Fruit fly (Drosophila melanogaster) whole organism, embryonic: Measurements from ENCODE around the gene CG14853.

Source experiments
- CG11504 ChIP-seq: fragments of 200-800 bp; sonication (Bioruptor generic); optimal IDR thresholded peaks from 3 replicates; lab custom pipeline; 2019; ENCODE audit warnings: missing biosample characterization, mild to moderate bottlenecking, missing genetic modification characterization, moderate library complexity
- CG12155 ChIP-seq: fragments of 200-800 bp; sonication (Bioruptor generic); optimal IDR thresholded peaks from 3 replicates; lab custom pipeline; 2016; ENCODE audit warnings: missing biosample characterization, missing genetic modification characterization
- CG12236 ChIP-seq: fragments of 200-800 bp; sonication (Bioruptor generic); optimal IDR thresholded peaks from 2 replicates; lab custom pipeline; 2016; ENCODE audit warnings: missing biosample characterization, missing genetic modification characterization
- CG12942 ChIP-seq: fragments of 200-800 bp; sonication (Bioruptor generic); optimal IDR thresholded peaks from 3 replicates; lab custom pipeline; 2016; ENCODE audit warnings: missing biosample characterization, missing genetic modification characterization
- CG13296 ChIP-seq: fragments of 200-800 bp; sonication (Bioruptor generic); optimal IDR thresholded peaks from 3 replicates; lab custom pipeline; 2018; ENCODE audit warnings: missing biosample characterization, mild to moderate bottlenecking, missing genetic modification characterization
- CG13775 ChIP-seq: fragments of 200-800 bp; sonication (Bioruptor generic); optimal IDR thresholded peaks from 3 replicates; lab custom pipeline; 2017; ENCODE audit warnings: missing biosample characterization, mild to moderate bottlenecking, missing genetic modification characterization
- CG14441 ChIP-seq: fragments of 200-800 bp; sonication (Bioruptor generic); IDR thresholded peaks from 2 replicates; pipeline ENCODE4 v1.3.6; 2022; ENCODE audit warnings: missing biosample characterization, missing genetic modification characterization
- CG14860 ChIP-seq: fragments of 200-800 bp; sonication (Bioruptor generic); IDR thresholded peaks from 3 replicates; pipeline ENCODE4 v1.3.6; 2022; ENCODE audit warnings: missing biosample characterization, missing genetic modification characterization; ENCODE audit not compliant: partially characterized antibody
- CG15269 ChIP-seq: fragments of 200-800 bp; sonication (Bioruptor generic); optimal IDR thresholded peaks from 2 replicates; lab custom pipeline; 2018; ENCODE audit warnings: missing biosample characterization, mild to moderate bottlenecking, missing genetic modification characterization, moderate library complexity
- CG17829 ChIP-seq: fragments of 200-800 bp; optimal IDR thresholded peaks from 2 replicates; lab custom pipeline; 2019; ENCODE audit warnings: missing biosample characterization, mild to moderate bottlenecking, missing genetic modification characterization, moderate library complexity
- CG1832 ChIP-seq: fragments of 200-800 bp; sonication (Bioruptor generic); optimal IDR thresholded peaks from 2 replicates; lab custom pipeline; 2017; ENCODE audit warnings: missing biosample characterization, mild to moderate bottlenecking, missing genetic modification characterization, inconsistent platforms
- CG2129 ChIP-seq: fragments of 200-800 bp; sonication (Bioruptor generic); IDR thresholded peaks from 2 replicates; pipeline ENCODE4 v1.3.6; 2022; ENCODE audit warnings: missing biosample characterization, missing genetic modification characterization; ENCODE audit not compliant: partially characterized antibody
- CG33213 ChIP-seq: fragments of 200-800 bp; sonication (Bioruptor generic); optimal IDR thresholded peaks from 3 replicates; lab custom pipeline; 2016; ENCODE audit warnings: missing biosample characterization, missing genetic modification characterization
- CG4820 ChIP-seq: fragments of 200-800 bp; sonication (Bioruptor generic); optimal IDR thresholded peaks from 3 replicates; lab custom pipeline; 2016; ENCODE audit warnings: missing biosample characterization, missing genetic modification characterization
- CG6689 ChIP-seq: fragments of 200-800 bp; sonication (Bioruptor generic); IDR thresholded peaks from 2 replicates; pipeline ENCODE4 v1.3.6; 2022; ENCODE audit warnings: missing biosample characterization, missing genetic modification characterization
- CG6813 ChIP-seq: fragments of 200-800 bp; sonication (Bioruptor generic); optimal IDR thresholded peaks from 2 replicates; lab custom pipeline; 2017; ENCODE audit warnings: missing biosample characterization, missing genetic modification characterization, mild to moderate bottlenecking, moderate library complexity, missing genetic modification reagents
- CG7372 ChIP-seq: fragments of 200-800 bp; sonication (Bioruptor generic); IDR thresholded peaks from 2 replicates; pipeline ENCODE4 v1.3.6; 2022; ENCODE audit warnings: missing biosample characterization, missing genetic modification characterization
- CG9817 ChIP-seq: fragments of 200-800 bp; sonication (Bioruptor generic); optimal IDR thresholded peaks from 2 replicates; lab custom pipeline; 2018; ENCODE audit warnings: missing biosample characterization, mild to moderate bottlenecking, missing genetic modification characterization, moderate library complexity
- CG9876 ChIP-seq: fragments of 200-800 bp; sonication (Bioruptor generic); optimal IDR thresholded peaks from 2 replicates; lab custom pipeline; 2016; ENCODE audit warnings: missing biosample characterization, missing genetic modification characterization
- CTCF ChIP-seq: fragments of 200-800 bp; sonication (Bioruptor generic); optimal IDR thresholded peaks from 2 replicates; lab custom pipeline; 2017; ENCODE audit warnings: missing biosample characterization, mild to moderate bottlenecking, missing genetic modification characterization, moderate library complexity
- Ets97D ChIP-seq: fragments of 200-800 bp; sonication (Bioruptor generic); optimal IDR thresholded peaks from 3 replicates; lab custom pipeline; 2016; ENCODE audit warnings: missing biosample characterization, missing genetic modification characterization
- H15 ChIP-seq: fragments of 200-800 bp; sonication (Bioruptor generic); IDR thresholded peaks from 3 replicates; pipeline ENCODE4 v1.3.6; 2022; ENCODE audit warnings: missing biosample characterization, missing genetic modification characterization
- Kr ChIP-seq: fragments of 200-800 bp; sonication (Bioruptor generic); optimal IDR thresholded peaks from 2 replicates; lab custom pipeline; 2017; ENCODE audit warnings: missing biosample characterization, mild to moderate bottlenecking, missing genetic modification characterization
- Lhr ChIP-seq: fragments of 200-800 bp; sonication (Bioruptor generic); optimal IDR thresholded peaks from 3 replicates; lab custom pipeline; 2017; ENCODE audit warnings: mild to moderate bottlenecking, missing biosample characterization, missing genetic modification reagents, missing genetic modification characterization
- Med ChIP-seq: fragments of 200-800 bp; sonication (Bioruptor generic); peaks from one replicate; lab custom pipeline; 2016; ENCODE audit warnings: missing biosample characterization, missing genetic modification characterization, mild to moderate bottlenecking, inconsistent platforms, moderate library complexity
- Meics ChIP-seq: fragments of 200-800 bp; sonication (Bioruptor generic); optimal IDR thresholded peaks from 2 replicates; lab custom pipeline; 2017; ENCODE audit warnings: missing biosample characterization, mild to moderate bottlenecking, missing genetic modification characterization
- Mes4 ChIP-seq: fragments of 200-800 bp; sonication (Bioruptor generic); optimal IDR thresholded peaks from 2 replicates; lab custom pipeline; 2016; ENCODE audit warnings: missing biosample characterization, missing genetic modification characterization
- NK7.1 ChIP-seq: fragments of 200-800 bp; sonication (Bioruptor generic); optimal IDR thresholded peaks from 3 replicates; lab custom pipeline; 2016; ENCODE audit warnings: missing biosample characterization, missing genetic modification characterization
- Ptx1 ChIP-seq: fragments of 200-800 bp; sonication (Bioruptor generic); IDR thresholded peaks from 2 replicates; pipeline ENCODE4 v1.3.6; 2022; ENCODE audit warnings: missing biosample characterization, missing genetic modification characterization
- Sox102F ChIP-seq: fragments of 200-800 bp; sonication (Bioruptor generic); optimal IDR thresholded peaks from 2 replicates; lab custom pipeline; 2018; ENCODE audit warnings: missing biosample characterization, mild to moderate bottlenecking, missing genetic modification characterization, moderate library complexity
- Sry-β ChIP-seq: fragments of 200-800 bp; sonication (Bioruptor generic); optimal IDR thresholded peaks from 2 replicates; lab custom pipeline; 2018; ENCODE audit warnings: missing biosample characterization, mild to moderate bottlenecking, missing genetic modification characterization, moderate library complexity
- Stat92E ChIP-seq, 3 experiments: fragments of >200 bp in 2 of 3; fragments of 200-800 bp in 1 of 3; sonication (Bioruptor generic) in 1 of 3; optimal IDR thresholded peaks; 2 replicates each; lab custom pipeline; 2017 to 2019; ENCODE audit warnings: missing biosample characterization in 3 of 3, missing genetic modification characterization in 3 of 3, mild to moderate bottlenecking in 1 of 3, moderate library complexity in 1 of 3
- ase ChIP-seq: fragments of 200-800 bp; sonication (Bioruptor generic); IDR thresholded peaks from 3 replicates; pipeline ENCODE4 v1.3.6; 2022; ENCODE audit warnings: missing biosample characterization, missing genetic modification characterization
- cad ChIP-seq: fragments of >200 bp; optimal IDR thresholded peaks from 2 replicates; lab custom pipeline; 2017; ENCODE audit warnings: missing biosample characterization, missing genetic modification characterization
- cas ChIP-seq: fragments of 200-800 bp; sonication (Bioruptor generic); IDR thresholded peaks from 2 replicates; pipeline ENCODE4 v1.3.6; 2022; ENCODE audit warnings: missing biosample characterization, missing genetic modification characterization
- crp ChIP-seq, 2 experiments: fragments of 200-800 bp; sonication (Bioruptor generic); optimal IDR thresholded peaks; 2 replicates in 1 of 2; 3 replicates in 1 of 2; lab custom pipeline; 2017; ENCODE audit warnings: missing biosample characterization in 2 of 2, missing genetic modification characterization in 2 of 2, mild to moderate bottlenecking in 1 of 2, moderate library complexity in 1 of 2
- dysf ChIP-seq: fragments of 200-800 bp; sonication (Bioruptor generic); IDR thresholded peaks from 3 replicates; pipeline ENCODE4 v1.3.6; 2022; ENCODE audit warnings: missing biosample characterization, missing genetic modification characterization
- ewg ChIP-seq: fragments of 200-800 bp; sonication (Bioruptor generic); optimal IDR thresholded peaks from 3 replicates; lab custom pipeline; 2017; ENCODE audit warnings: mild to moderate bottlenecking, missing biosample characterization, missing genetic modification reagents, missing genetic modification characterization
- gsb ChIP-seq: fragments of 200-800 bp; sonication (Bioruptor generic); IDR thresholded peaks from 2 replicates; pipeline ENCODE4 v1.3.6; 2022; ENCODE audit warnings: missing biosample characterization, missing genetic modification characterization
- inv ChIP-seq: fragments of 200-800 bp; sonication (Bioruptor generic); IDR thresholded peaks from 2 replicates; pipeline ENCODE4 v1.3.6; 2022; ENCODE audit warnings: missing biosample characterization, missing genetic modification characterization; ENCODE audit not compliant: partially characterized antibody
- kni ChIP-seq: fragments of 200-800 bp; sonication (Bioruptor generic); optimal IDR thresholded peaks from 3 replicates; lab custom pipeline; 2017; ENCODE audit warnings: mild to moderate bottlenecking, missing biosample characterization, missing genetic modification reagents, missing genetic modification characterization
- lilli ChIP-seq: fragments of 200-800 bp; sonication (Bioruptor generic); optimal IDR thresholded peaks from 3 replicates; lab custom pipeline; 2016; ENCODE audit warnings: missing biosample characterization, missing genetic modification characterization
- oc ChIP-seq: fragments of 200-800 bp; sonication (Bioruptor generic); optimal IDR thresholded peaks from 2 replicates; lab custom pipeline; 2018; ENCODE audit warnings: missing biosample characterization, mild to moderate bottlenecking, missing genetic modification characterization, moderate library complexity
- pfk ChIP-seq: fragments of 200-800 bp; sonication (Bioruptor generic); optimal IDR thresholded peaks from 2 replicates; lab custom pipeline; 2018; ENCODE audit warnings: missing biosample characterization, mild to moderate bottlenecking, missing genetic modification characterization, moderate library complexity
- prd ChIP-seq, 3 experiments: fragments of >200 bp in 2 of 3; fragments of 200-800 bp in 1 of 3; sonication (Bioruptor generic) in 1 of 3; optimal IDR thresholded peaks in 2 of 3; IDR thresholded peaks in 1 of 3; 2 replicates in 2 of 3; 3 replicates in 1 of 3; pipeline versions ENCODE4 v1.3.6 to Lab custom; 2017 to 2022; ENCODE audit warnings: missing biosample characterization in 1 of 3, missing genetic modification characterization in 1 of 3
- rib ChIP-seq: fragments of 200-800 bp; sonication (Bioruptor generic); IDR thresholded peaks from 2 replicates; pipeline ENCODE4 v1.3.6; 2022; ENCODE audit warnings: missing biosample characterization, missing genetic modification characterization
- schlank ChIP-seq: fragments of 200-800 bp; sonication (Bioruptor generic); optimal IDR thresholded peaks from 2 replicates; lab custom pipeline; 2018; ENCODE audit warnings: missing biosample characterization, mild to moderate bottlenecking, missing genetic modification characterization
- sens ChIP-seq: fragments of 200-800 bp; sonication (Bioruptor generic); peaks from one replicate; lab custom pipeline; 2016; ENCODE audit warnings: missing biosample characterization, missing genetic modification characterization
- shn ChIP-seq: fragments of 200-800 bp; sonication (Bioruptor generic); optimal IDR thresholded peaks from 3 replicates; lab custom pipeline; 2016; ENCODE audit warnings: missing biosample characterization, missing genetic modification characterization

Gene CG14853

DNA sequence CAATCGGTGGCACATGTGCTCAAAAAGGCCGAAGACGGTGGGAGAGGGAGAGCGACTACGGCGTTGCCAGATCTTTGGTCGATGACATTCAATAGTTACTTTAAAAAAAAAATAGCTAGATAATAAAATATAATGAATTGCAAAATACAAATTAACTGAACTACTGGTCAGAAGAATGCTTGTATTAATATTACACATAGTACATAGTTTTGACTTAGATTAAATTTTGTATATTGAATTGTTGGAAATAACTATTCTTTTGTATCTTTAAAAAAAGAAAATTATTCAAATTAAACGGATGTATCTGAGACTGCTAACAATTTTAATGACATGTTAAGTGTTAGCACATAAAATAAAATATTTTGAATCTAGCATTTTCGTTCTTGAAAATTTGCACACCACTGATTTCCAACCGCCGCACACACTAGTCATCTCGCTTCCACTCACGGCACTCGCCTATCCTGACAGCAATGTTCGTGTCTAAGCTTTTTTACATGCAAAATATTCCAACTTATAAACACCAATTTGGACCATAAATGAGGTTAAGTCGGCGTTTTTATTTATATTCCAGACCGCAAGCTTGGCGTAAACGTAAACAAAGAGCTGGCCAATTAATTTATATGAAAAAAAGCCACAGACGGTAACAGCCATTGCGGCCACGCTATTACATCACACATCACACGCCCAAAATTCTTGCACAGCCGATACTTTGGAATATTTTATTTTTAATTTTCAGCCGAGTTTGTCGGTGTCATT, 34.3 kb upstream of the CG14853 start (continued):
- no peak for TF ChIP-seq rib
- peak in 1 of 2 experiments; percentile 45 for TF ChIP-seq crp (GFP tag; optimal IDR thresholded peaks at IDR 0.05; lab: Kevin White, UChicago)
- peak; percentile 52 for TF ChIP-seq ewg (GFP tag; lab: Kevin White, UChicago)
- peak; percentile 51 for TF ChIP-seq CG6813 (GFP tag; lab: Kevin White, UChicago)
- TF ChIP-seq CG4820 (GFP tag; lab: Kevin White, UChicago), result peak; percentile 67
- TF ChIP-seq CG9817 (tag; lab: Kevin White, UChicago), result peak; percentile 66
- TF ChIP-seq CG13296 (GFP tag; lab: Kevin White, UChicago), result peak; percentile 65
- peak; percentile 5 for TF ChIP-seq CG1832 (GFP tag; lab: Kevin White, UChicago)
- TF ChIP-seq Meics (GFP tag; lab: Kevin White, UChicago), result peak; percentile 86
- TF ChIP-seq ase (GFP tag; lab: Robert Waterston, UW), result no peak
- peak; percentile 79 for TF ChIP-seq CG12155
- no peak for TF ChIP-seq gsb
- peak; percentile 74 for TF ChIP-seq lilli (GFP tag; lab: Kevin White, UChicago)
- peak; percentile 82 for TF ChIP-seq Ptx1 (GFP tag; lab: Robert Waterston, UW)
- TF ChIP-seq inv (GFP tag; lab: Robert Waterston, UW), result no peak
- TF ChIP-seq Sry-β (GFP tag; lab: Kevin White, UChicago), result peak; percentile 86
- TF ChIP-seq CG14441 (GFP tag; lab: Robert Waterston, UW), result no peak; the same call in 1 of the 2 replicates
- peak; percentile 51 for TF ChIP-seq CG12942
- TF ChIP-seq Lhr (GFP tag; lab: Kevin White, UChicago), result peak; percentile 18
- no peak for TF ChIP-seq CG9876
- no peak for TF ChIP-seq Kr (GFP tag; lab: Kevin White, UChicago)
- peak; percentile 18 for TF ChIP-seq kni
- peak; percentile 85 for TF ChIP-seq CG11504
- peak; percentile 82 for TF ChIP-seq sens
- TF ChIP-seq dysf (GFP tag; lab: Robert Waterston, UW), result peak; percentile 77
- TF ChIP-seq Stat92E (GFP tag; optimal IDR thresholded peaks at IDR 0.05; lab: Kevin White, UChicago), result no peak
- no peak for TF ChIP-seq prd (optimal IDR thresholded peaks at IDR 0.05; lab: Kevin White, UChicago)
- TF ChIP-seq prd (GFP tag; IDR thresholded peaks at IDR 0.05; lab: Robert Waterston, UW), result peak; percentile 79; the same call in 2 of the 3 replicates
- TF ChIP-seq CG2129 (GFP tag; lab: Robert Waterston, UW), result no peak
- TF ChIP-seq H15 (GFP tag; lab: Robert Waterston, UW), result peak; percentile 62; the same call in 1 of the 3 replicates
- no peak for TF ChIP-seq NK7.1
- TF ChIP-seq oc (tag; lab: Kevin White, UChicago), result peak; percentile 37
- TF ChIP-seq CG17829 (tag; lab: Kevin White, UChicago), result peak; percentile 69
- TF ChIP-seq Ets97D (GFP tag; lab: Kevin White, UChicago), result no peak
- no peak for TF ChIP-seq CG12236 (GFP tag; lab: Kevin White, UChicago)
- no peak for TF ChIP-seq cad
- peak; percentile 79 for TF ChIP-seq Med (GFP tag; lab: Kevin White, UChicago)
- no peak for TF ChIP-seq pfk
- no peak for TF ChIP-seq schlank
- TF ChIP-seq CG15269 (tag; lab: Kevin White, UChicago), result peak; percentile 82
- TF ChIP-seq CG7372 (GFP tag; lab: Robert Waterston, UW), result 0 out of 2 replicates have a peak, but pooled peaks have one; percentile 17
- peak; percentile 29 for TF ChIP-seq shn (GFP tag; lab: Kevin White, UChicago)
- TF ChIP-seq cas, result no peak
- peak; percentile 2 for TF ChIP-seq CG33213
- peak; percentile 77 for TF ChIP-seq Sox102F (GFP tag; lab: Kevin White, UChicago)
- TF ChIP-seq CG13775, result peak; percentile 79
- TF ChIP-seq CTCF (GFP tag; lab: Kevin White, UChicago), result no peak
- peak; percentile 72 for TF ChIP-seq CG6689 (GFP tag; lab: Robert Waterston, UW)
- TF ChIP-seq CG14860 (GFP tag; lab: Robert Waterston, UW), result no peak
- TF ChIP-seq Mes4, result no peak
